Fruit fly (Drosophila melanogaster): ENCODE data around the gene hemo.

The hemo gene

DNA sequence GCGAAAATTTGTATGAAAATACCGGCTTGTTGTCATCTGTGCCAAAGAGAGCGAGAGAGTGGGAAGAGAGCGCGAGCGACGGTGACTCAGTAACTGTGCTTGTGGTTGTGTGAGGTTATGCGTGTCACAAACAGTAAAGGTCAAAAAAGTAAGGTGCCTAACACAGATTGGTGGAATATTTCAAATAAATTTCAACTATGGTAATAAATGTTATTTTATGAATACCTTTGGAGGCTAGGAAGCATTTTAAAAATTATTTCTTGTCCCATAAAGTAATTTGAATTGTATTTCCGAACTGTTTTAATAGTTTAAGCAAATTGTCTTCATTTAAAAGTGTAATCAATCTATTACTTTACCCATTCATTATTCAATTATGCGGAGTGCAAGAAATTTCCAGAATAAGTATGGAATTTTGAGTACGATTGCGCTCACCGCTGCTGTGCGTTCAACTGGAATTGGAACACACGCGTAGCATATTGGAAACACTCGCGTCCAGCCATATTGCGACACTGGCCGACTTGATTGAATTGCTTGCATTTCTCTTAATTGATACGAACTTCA lies 8.8 kb upstream of the hemo start (continued):
- TF ChIP-seq CG6791 (GFP tag; IDR thresholded peaks at IDR 0.05; ENCODE audit: partially characterized antibody) = no peak
- no peak for TF ChIP-seq ato (GFP tag; IDR thresholded peaks at IDR 0.05; ENCODE audit: partially characterized antibody)
- TF ChIP-seq stc (GFP tag; IDR thresholded peaks at IDR 0.05) = peak; percentile 90
- TF ChIP-seq H15 (GFP tag; IDR thresholded peaks at IDR 0.05) = peak; percentile 80
- TF ChIP-seq CG18599 (GFP tag; optimal IDR thresholded peaks at IDR 0.05) = peak; percentile 94
- peak; percentile 67; the same call in 1 of the 2 replicates for TF ChIP-seq CG17612 (GFP tag; IDR thresholded peaks at IDR 0.05)
- TF ChIP-seq Nf-YA (GFP tag; IDR thresholded peaks at IDR 0.05) = peak; percentile 57
- TF ChIP-seq CG5245 (GFP tag; optimal IDR thresholded peaks at IDR 0.05) = peak; percentile 82
- peak; percentile 86 for TF ChIP-seq CG14050 (GFP tag; IDR thresholded peaks at IDR 0.05)
- peak; percentile 92 for TF ChIP-seq Xrp1 (GFP tag; IDR thresholded peaks at IDR 0.05)
- peak; percentile 93 for TF ChIP-seq lab (GFP tag; optimal IDR thresholded peaks at IDR 0.05)
- peak; percentile 89 for TF ChIP-seq jing (GFP tag; optimal IDR thresholded peaks at IDR 0.05)
- peak; percentile 80 for TF ChIP-seq ranshi (GFP tag; IDR thresholded peaks at IDR 0.05)
- TF ChIP-seq CG9215 (GFP tag; IDR thresholded peaks at IDR 0.05) = peak; percentile 91
- TF ChIP-seq ac (GFP tag; optimal IDR thresholded peaks at IDR 0.05) = peak; percentile 67
- peak; percentile 96 for TF ChIP-seq CG13775 (GFP tag; optimal IDR thresholded peaks at IDR 0.05)
- TF ChIP-seq CG7271 (tag; optimal IDR thresholded peaks at IDR 0.05) = peak; percentile 68
- peak; percentile 79 for TF ChIP-seq CG31388 (GFP tag; optimal IDR thresholded peaks at IDR 0.05)
- TF ChIP-seq zen (tag; optimal IDR thresholded peaks at IDR 0.05) = peak; percentile 77
- peak; percentile 90 for TF ChIP-seq tin (GFP tag; optimal IDR thresholded peaks at IDR 0.05)
- TF ChIP-seq CG4617 (GFP tag; optimal IDR thresholded peaks at IDR 0.05; ENCODE audit: borderline replicate concordance) = peak; percentile 86
- TF ChIP-seq vfl (GFP tag; optimal IDR thresholded peaks at IDR 0.05) = peak; percentile 75
- peak; percentile 68; the same call in 1 of the 2 replicates for TF ChIP-seq CG8765 (GFP tag; IDR thresholded peaks at IDR 0.05)
- peak; percentile 87 for TF ChIP-seq zfh2 (GFP tag; optimal IDR thresholded peaks at IDR 0.05)
- TF ChIP-seq CG12155 (GFP tag; optimal IDR thresholded peaks at IDR 0.05) = peak; percentile 92
- peak; percentile 50 for TF ChIP-seq Elba2 (GFP tag; optimal IDR thresholded peaks at IDR 0.05)
- peak; percentile 85 for TF ChIP-seq NK7.1 (GFP tag; optimal IDR thresholded peaks at IDR 0.05)
- peak; percentile 75 for TF ChIP-seq CG10431 (GFP tag; optimal IDR thresholded peaks at IDR 0.05)
- TF ChIP-seq CG4282 (GFP tag; optimal IDR thresholded peaks at IDR 0.05) = peak; percentile 74
- TF ChIP-seq CG4730 (GFP tag; IDR thresholded peaks at IDR 0.05) = peak; percentile 84
- peak; percentile 83 for TF ChIP-seq NFAT (GFP tag; IDR thresholded peaks at IDR 0.05)
- TF ChIP-seq CG13287 (GFP tag; IDR thresholded peaks at IDR 0.05; ENCODE audit: partially characterized antibody) = no peak; the same call in 1 of the 2 replicates
- TF ChIP-seq Nf-YC (tag; optimal IDR thresholded peaks at IDR 0.05) = peak; percentile 84
- TF ChIP-seq sim (GFP tag; IDR thresholded peaks at IDR 0.05) = peak; percentile 78; the same call in 1 of the 2 replicates
- TF ChIP-seq ro (GFP tag; IDR thresholded peaks at IDR 0.05) = peak; percentile 72
- peak; percentile 95 for TF ChIP-seq CHES-1-like (GFP tag; optimal IDR thresholded peaks at IDR 0.05)
- no peak; the same call in 1 of the 2 replicates for TF ChIP-seq GATAe (GFP tag; conservative IDR thresholded peaks at IDR 0.05)
- no peak for TF ChIP-seq zf30C (GFP tag; optimal IDR thresholded peaks at IDR 0.05)
- peak; percentile 93 for TF ChIP-seq CG17385 (GFP tag; optimal IDR thresholded peaks at IDR 0.05)
- peak; percentile 64; the same call in 1 of the 3 replicates for TF ChIP-seq CG2199 (GFP tag; IDR thresholded peaks at IDR 0.05)
- peak; percentile 93 for TF ChIP-seq CG14014 (GFP tag; IDR thresholded peaks at IDR 0.05)
- TF ChIP-seq aop (GFP tag; IDR thresholded peaks at IDR 0.05) = peak; percentile 65; the same call in 1 of the 2 replicates
- peak; percentile 90 for TF ChIP-seq sisA (GFP tag; IDR thresholded peaks at IDR 0.05)
- TF ChIP-seq slbo (GFP tag; IDR thresholded peaks at IDR 0.05) = peak; percentile 93
- TF ChIP-seq NC2α (GFP tag; optimal IDR thresholded peaks at IDR 0.05) = peak; percentile 81
- peak; percentile 73; the same call in 1 of the 2 replicates for TF ChIP-seq toy (GFP tag; IDR thresholded peaks at IDR 0.05)
- peak in 1 of 3 experiments; percentile 72 for TF ChIP-seq Stat92E (GFP tag; optimal IDR thresholded peaks at IDR 0.05)
- peak; percentile 98 for TF ChIP-seq CG12659 (GFP tag; optimal IDR thresholded peaks at IDR 0.05)
- peak; percentile 74 for TF ChIP-seq CG17912 (GFP tag; optimal IDR thresholded peaks at IDR 0.05)
- peak; percentile 94 for TF ChIP-seq Atf6 (GFP tag; IDR thresholded peaks at IDR 0.05)
